Comparison of ENCODE assay signal across 1 fruit fly cellular context in the genomic region with DNA sequence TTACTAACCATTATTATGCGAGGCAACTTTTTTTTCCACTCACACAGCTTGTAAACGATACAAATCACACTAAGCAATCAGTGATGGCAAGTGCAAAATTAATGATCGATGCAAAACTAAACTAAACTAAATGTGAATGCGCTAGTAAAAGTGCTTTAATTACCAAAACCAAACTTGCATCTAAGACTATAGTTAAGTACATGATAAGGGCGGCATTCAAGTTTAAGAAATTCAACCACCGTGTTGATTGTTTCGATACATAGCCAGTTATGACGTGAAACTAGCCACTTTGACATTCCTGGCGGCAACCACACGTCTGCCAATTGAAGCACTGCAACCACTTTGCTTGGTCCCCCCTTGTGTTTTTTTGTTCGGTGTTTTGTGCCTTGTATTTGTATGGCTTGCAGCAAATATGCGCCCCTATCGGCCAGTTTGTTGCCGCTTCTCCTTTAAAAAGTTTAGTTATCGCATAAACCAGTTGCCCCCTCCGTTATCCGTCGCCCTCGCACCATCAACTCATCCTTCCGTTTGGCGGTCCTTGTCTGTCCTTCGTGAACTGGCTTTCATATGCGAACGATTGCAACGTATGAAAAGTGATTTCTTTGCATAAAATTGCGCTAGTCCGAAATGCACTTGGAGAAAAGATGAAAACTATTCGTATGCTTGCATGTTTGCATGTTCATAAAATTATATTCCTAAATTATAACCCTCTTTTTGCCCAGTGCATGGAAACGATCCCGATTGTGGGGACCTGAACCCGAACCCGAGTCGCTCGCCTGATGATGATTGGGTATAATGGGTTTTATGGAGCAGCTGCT.
A peak's percentile ranks its signal among the peaks of the same experiment; 100 is the strongest.
TF ChIP-seq lines count a peak whose summit lies in the region.

No protein-coding gene starts in this region.

TF ChIP-seq in whole organism, embryonic, 481 proteins besides CTCF, POLR2A, EP300 and RAD21 (continued from another document):
- TF ChIP-seq run (tag; optimal IDR thresholded peaks at IDR 0.05; lab: Kevin White, UChicago) (no peak), oc (tag; optimal IDR thresholded peaks at IDR 0.05; lab: Kevin White, UChicago) (no peak), NfI (GFP tag; optimal IDR thresholded peaks at IDR 0.05; lab: Kevin White, UChicago) (peak; percentile 31), CG1024 (GFP tag; IDR thresholded peaks at IDR 0.05; lab: Robert Waterston, UW) (peak; percentile 41; the same call in 1 of the 2 replicates), ash1 (GFP tag; optimal IDR thresholded peaks at IDR 0.05; lab: Kevin White, UChicago) (no peak), lbe (GFP tag; optimal IDR thresholded peaks at IDR 0.05; lab: Kevin White, UChicago) (no peak), CG3407 (GFP tag; optimal IDR thresholded peaks at IDR 0.05; lab: Kevin White, UChicago) (peak; percentile 64), CG32767 (GFP tag; IDR thresholded peaks at IDR 0.05; lab: Robert Waterston, UW) (no peak), ato (GFP tag; IDR thresholded peaks at IDR 0.05; lab: Robert Waterston, UW; ENCODE audit: partially characterized antibody) (no peak), salm (tag; optimal IDR thresholded peaks at IDR 0.05; lab: Kevin White, UChicago) (no peak), MESR4 (GFP tag; optimal IDR thresholded peaks at IDR 0.05; lab: Kevin White, UChicago) (no peak), chn (GFP tag; optimal IDR thresholded peaks at IDR 0.05; lab: Kevin White, UChicago) (no peak), dmrt99B (tag; optimal IDR thresholded peaks at IDR 0.05; lab: Kevin White, UChicago) (peak; percentile 3), tgo (GFP tag; IDR thresholded peaks at IDR 0.05; lab: Robert Waterston, UW) (no peak), CG7556 (GFP tag; optimal IDR thresholded peaks at IDR 0.05; lab: Kevin White, UChicago) (no peak), sqz (GFP tag; optimal IDR thresholded peaks at IDR 0.05; lab: Kevin White, UChicago) (peak; percentile 26), CG10366 (GFP tag; IDR thresholded peaks at IDR 0.05; lab: Robert Waterston, UW) (peak; percentile 22; the same call in 1 of the 2 replicates), knrl (GFP tag; IDR thresholded peaks at IDR 0.05; lab: Robert Waterston, UW; ENCODE audit: partially characterized antibody) (no peak), wor (GFP tag; IDR thresholded peaks at IDR 0.05; lab: Robert Waterston, UW) (no peak), CG18619 (GFP tag; optimal IDR thresholded peaks at IDR 0.05; lab: Kevin White, UChicago) (no peak), Hmx (GFP tag; optimal IDR thresholded peaks at IDR 0.05; lab: Kevin White, UChicago) (no peak), nerfin-2 (GFP tag; IDR thresholded peaks at IDR 0.05; lab: Robert Waterston, UW; ENCODE audit: partially characterized antibody) (no peak), CG13894 (tag; optimal IDR thresholded peaks at IDR 0.05; lab: Kevin White, UChicago) (no peak), cg (GFP tag; optimal IDR thresholded peaks at IDR 0.05; lab: Kevin White, UChicago) (no peak), zen2 (GFP tag; IDR thresholded peaks at IDR 0.05; lab: Robert Waterston, UW; ENCODE audit: partially characterized antibody) (no peak), CG13624 (GFP tag; optimal IDR thresholded peaks at IDR 0.05; lab: Kevin White, UChicago) (no peak), Gug (GFP tag; IDR thresholded peaks at IDR 0.05; lab: Robert Waterston, UW) (no peak), CG3838 (GFP tag; optimal IDR thresholded peaks at IDR 0.05; lab: Kevin White, UChicago) (no peak), Dll (GFP tag; IDR thresholded peaks at IDR 0.05; lab: Robert Waterston, UW; ENCODE audit: partially characterized antibody) (no peak), Xrp1 (GFP tag; IDR thresholded peaks at IDR 0.05; lab: Robert Waterston, UW) (no peak), CG7987 (GFP tag; optimal IDR thresholded peaks at IDR 0.05; lab: Kevin White, UChicago) (peak; percentile 50), YL-1 (GFP tag; optimal IDR thresholded peaks at IDR 0.05; lab: Kevin White, UChicago) (no peak), ac (GFP tag; optimal IDR thresholded peaks at IDR 0.05; lab: Kevin White, UChicago) (peak; percentile 11), ase (GFP tag; IDR thresholded peaks at IDR 0.05; lab: Robert Waterston, UW) (peak; percentile 54; the same call in 1 of the 3 replicates), CG16863 (GFP tag; optimal IDR thresholded peaks at IDR 0.05; lab: Kevin White, UChicago) (no peak), CG2678 (tag; optimal IDR thresholded peaks at IDR 0.05; lab: Kevin White, UChicago) (peak; percentile 17), fd3F (GFP tag; optimal IDR thresholded peaks at IDR 0.05; lab: Kevin White, UChicago) (no peak), CG12744 (GFP tag; optimal IDR thresholded peaks at IDR 0.05; lab: Kevin White, UChicago) (no peak), CG2889 (GFP tag; IDR thresholded peaks at IDR 0.05; lab: Robert Waterston, UW) (no peak), dysf (GFP tag; IDR thresholded peaks at IDR 0.05; lab: Robert Waterston, UW) (no peak), CG15073 (GFP tag; optimal IDR thresholded peaks at IDR 0.05; lab: Kevin White, UChicago) (no peak), CG2116 (GFP tag; optimal IDR thresholded peaks at IDR 0.05; lab: Kevin White, UChicago) (no peak), kah (GFP tag; optimal IDR thresholded peaks at IDR 0.05; lab: Kevin White, UChicago) (no peak), CG8944 (GFP tag; optimal IDR thresholded peaks at IDR 0.05; lab: Kevin White, UChicago) (no peak), CG13123 (GFP tag; optimal IDR thresholded peaks at IDR 0.05; lab: Kevin White, UChicago) (no peak), Hr51 (GFP tag; optimal IDR thresholded peaks at IDR 0.05; lab: Kevin White, UChicago) (peak in 1 of 2 experiments; percentile 30), CG13287 (GFP tag; IDR thresholded peaks at IDR 0.05; lab: Robert Waterston, UW; ENCODE audit: partially characterized antibody) (no peak), CG12155 (GFP tag; optimal IDR thresholded peaks at IDR 0.05; lab: Kevin White, UChicago) (no peak), CG9215 (GFP tag; IDR thresholded peaks at IDR 0.05; lab: Robert Waterston, UW) (no peak), Ravus (GFP tag; IDR thresholded peaks at IDR 0.05; lab: Robert Waterston, UW) (no peak), sim (GFP tag; IDR thresholded peaks at IDR 0.05; lab: Robert Waterston, UW) (peak; percentile 76), Doc2 (GFP tag; IDR thresholded peaks at IDR 0.05; lab: Robert Waterston, UW) (no peak)
